Worm (Caenorhabditis elegans): ENCODE data around the gene nrps-1.

The nrps-1 gene

ce11 chrIII:11579380-11579779 is 44.9 kb downstream of the nrps-1 start:
- TF ChIP-seq syd-9 (tag; optimal IDR thresholded peaks at IDR 0.05) = no peak
- no peak for TF ChIP-seq elt-2 (tag; optimal IDR thresholded peaks at IDR 0.05)
- no peak for TF ChIP-seq Y22D7AL.16 (tag; optimal IDR thresholded peaks at IDR 0.05)
- TF ChIP-seq ahr-1 (tag; optimal IDR thresholded peaks at IDR 0.05) = no peak
- TF ChIP-seq unc-55 (GFP tag; optimal IDR thresholded peaks at IDR 0.05) = no peak
- TF ChIP-seq ceh-34 (tag; optimal IDR thresholded peaks at IDR 0.05) = no peak
- no peak for TF ChIP-seq F13H6.1 (tag; optimal IDR thresholded peaks at IDR 0.05)
- no peak for TF ChIP-seq dmd-4 (tag; optimal IDR thresholded peaks at IDR 0.05; ENCODE audit: borderline replicate concordance)
- no peak for TF ChIP-seq fax-1 (tag; optimal IDR thresholded peaks at IDR 0.05)
- TF ChIP-seq hlh-8 (tag; optimal IDR thresholded peaks at IDR 0.05) = no peak
- no peak for TF ChIP-seq nhr-11 (tag; optimal IDR thresholded peaks at IDR 0.05)
- no peak for TF ChIP-seq che-1 (tag; optimal IDR thresholded peaks at IDR 0.05)
- TF ChIP-seq ceh-6 (GFP tag; optimal IDR thresholded peaks at IDR 0.05) = no peak

DNA sequence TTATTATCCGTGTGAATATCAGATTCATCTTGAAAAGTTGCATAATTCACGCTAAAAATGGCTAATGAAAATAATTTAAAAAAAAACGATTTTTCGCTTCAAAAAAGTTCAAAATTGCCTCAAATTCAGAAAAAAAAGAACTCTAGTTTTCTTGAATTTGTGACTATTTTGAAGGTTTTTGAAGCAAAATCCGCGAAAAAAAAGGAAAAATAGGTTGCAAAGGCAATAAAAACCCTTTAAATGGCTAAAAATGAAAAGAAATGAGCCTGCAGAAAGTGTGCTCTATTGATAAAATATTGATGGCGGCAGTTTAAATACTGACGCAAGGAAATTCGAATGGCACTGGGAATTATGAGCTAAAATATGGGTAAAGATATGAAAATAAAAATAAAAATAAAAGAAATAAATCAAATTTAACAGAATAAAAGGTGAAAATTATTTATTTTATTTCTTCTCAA is 46.0 kb downstream of the nrps-1 start, which contains the start of gene Y66D12A.7:
Gene Y66D12A.7, minus strand, starts transcription at position 51 of the 458 bp plus-strand sequence.
- TF ChIP-seq ceh-9 (tag; optimal IDR thresholded peaks at IDR 0.05) (no peak), dmd-4 (tag; optimal IDR thresholded peaks at IDR 0.05; ENCODE audit: borderline replicate concordance) (no peak), pax-1 (tag; optimal IDR thresholded peaks at IDR 0.05) (no peak), unc-3 (GFP tag; conservative IDR thresholded peaks at IDR 0.05) (no peak), unc-3 (tag; optimal IDR thresholded peaks at IDR 0.05) (no peak), pha-2 (tag; optimal IDR thresholded peaks at IDR 0.05) (no peak), T23F11.4 (GFP tag; optimal IDR thresholded peaks at IDR 0.05) (no peak), ref-2 (tag; optimal IDR thresholded peaks at IDR 0.05) (no peak), ceh-48 (tag; optimal IDR thresholded peaks at IDR 0.05) (no peak), ceh-14 (tag; optimal IDR thresholded peaks at IDR 0.05) (no peak), tbx-2 (tag; optimal IDR thresholded peaks at IDR 0.05) (no peak), sox-4 (tag; optimal IDR thresholded peaks at IDR 0.05) (no peak), fkh-6 (tag; optimal IDR thresholded peaks at IDR 0.05) (no peak)

ce11 chrIII:11581372-11581771 is 46.9 kb downstream of the nrps-1 start, which contains the start of the genes Y66D12A.6 and ceh-92:
Y66D12A.6 (minus strand) TSS chrIII:11581402.
ceh-92 (plus strand) TSS chrIII:11581600.
- TF ChIP-seq ceh-31 (tag; optimal IDR thresholded peaks at IDR 0.05) (no peak), F13H6.1 (tag; optimal IDR thresholded peaks at IDR 0.05) (no peak), ceh-34 (tag; optimal IDR thresholded peaks at IDR 0.05) (no peak), zip-5 (tag; optimal IDR thresholded peaks at IDR 0.05) (no peak), unc-3 (GFP tag; conservative IDR thresholded peaks at IDR 0.05) (no peak), unc-3 (tag; optimal IDR thresholded peaks at IDR 0.05) (no peak), che-1 (tag; optimal IDR thresholded peaks at IDR 0.05) (no peak), syd-9 (tag; optimal IDR thresholded peaks at IDR 0.05) (no peak), fkh-10 (GFP tag; optimal IDR thresholded peaks at IDR 0.05) (no peak), nhr-232 (tag; optimal IDR thresholded peaks at IDR 0.05) (no peak), unc-86 (tag; optimal IDR thresholded peaks at IDR 0.05) (no peak), unc-42 (tag; optimal IDR thresholded peaks at IDR 0.05) (no peak), pros-1 (tag; optimal IDR thresholded peaks at IDR 0.05) (no peak), pha-4 (tag; optimal IDR thresholded peaks at IDR 0.05) (no peak), elt-4 (tag; optimal IDR thresholded peaks at IDR 0.05) (no peak), ceh-45 (GFP tag; IDR thresholded peaks at IDR 0.05) (no peak), K02D7.2 (tag; optimal IDR thresholded peaks at IDR 0.05) (no peak), ceh-48 (tag; optimal IDR thresholded peaks at IDR 0.05) (no peak), ama-1 (optimal IDR thresholded peaks at IDR 0.05) (no peak)

ce11 chrIII:11582569-11582968 is 48.1 kb downstream of the nrps-1 start:
- TF ChIP-seq hlh-8 (tag; optimal IDR thresholded peaks at IDR 0.05) = no peak
- no peak for TF ChIP-seq ceh-22 (tag; optimal IDR thresholded peaks at IDR 0.05)
- TF ChIP-seq ceh-6 (GFP tag; optimal IDR thresholded peaks at IDR 0.05) = no peak
- peak; percentile 86 for TF ChIP-seq nfya-1 (tag; optimal IDR thresholded peaks at IDR 0.05)
